Worm (Caenorhabditis elegans) whole organism, L1 larva: ENCODE data around the gene Y64G10A.2.

ENCODE experiments used
- aha-1 ChIP-seq: fragments of 150-350 bp; optimal IDR thresholded peaks from 2 replicates; lab custom pipeline; 2014; ENCODE audit warnings: missing biosample characterization, missing genetic modification characterization
- blmp-1 ChIP-seq: fragments of 150-350 bp; optimal IDR thresholded peaks from 2 replicates; lab custom pipeline; 2014; ENCODE audit warnings: missing biosample characterization, missing genetic modification characterization
- efl-3 ChIP-seq: fragments of 200-800 bp; sonication (Bioruptor generic); optimal IDR thresholded peaks from 2 replicates; lab custom pipeline; 2018; ENCODE audit warnings: mild to moderate bottlenecking, missing genetic modification characterization, missing compliant biosample characterization
- egl-13 ChIP-seq: sonication (generic microtip); optimal IDR thresholded peaks from 2 replicates; lab custom pipeline; 2016; ENCODE audit warnings: missing genotype, missing genetic modification reagents, missing genetic modification characterization, missing compliant biosample characterization
- elt-3 ChIP-seq, 6 experiments: fragments of 150-350 bp in 1 of 6; sonication (generic microtip); optimal IDR thresholded peaks; 2 replicates each; lab custom pipeline; 2017 to 2018; ENCODE audit warnings: missing biosample characterization in 6 of 6, missing genetic modification characterization in 6 of 6, inconsistent platforms in 1 of 6
- lsy-2 ChIP-seq, 2 experiments: fragments of 150-350 bp; optimal IDR thresholded peaks; 2 replicates each; lab custom pipeline; 2014; ENCODE audit warnings: missing biosample characterization in 2 of 2, missing genetic modification characterization in 2 of 2
- mep-1 ChIP-seq: fragments of 150-350 bp; optimal IDR thresholded peaks from 2 replicates; lab custom pipeline; 2014; ENCODE audit warnings: missing biosample characterization, missing genetic modification characterization
- unc-98 ChIP-seq: fragments of 200-800 bp; sonication (Bioruptor generic); IDR thresholded peaks from 2 replicates; pipeline ENCODE4 v1.3.6; 2022; ENCODE audit warnings: missing genetic modification characterization, missing compliant biosample characterization

ce11 chrIV:14219714-14220113, 24.5 kb downstream of the Y64G10A.2 start, which contains the start of gene sqrd-1:
- TF ChIP-seq lsy-2 (tag; optimal IDR thresholded peaks at IDR 0.05; lab: Kevin White, UChicago) (peak in 1 of 2 experiments; percentile 26), aha-1 (tag; lab: Kevin White, UChicago) (peak; percentile 99), elt-3 (tag; optimal IDR thresholded peaks at IDR 0.05; lab: Kevin White, UChicago) (no peak), mep-1 (tag; lab: Kevin White, UChicago) (peak; percentile 42), efl-3 (no peak), unc-98 (GFP tag; lab: Robert Waterston, UW) (no peak), blmp-1 (tag; lab: Kevin White, UChicago) (no peak), egl-13 (tag; lab: Kevin White, UChicago) (no peak)
